Worm (Caenorhabditis elegans): ENCODE measurements around the gene npp-19.

DNA sequence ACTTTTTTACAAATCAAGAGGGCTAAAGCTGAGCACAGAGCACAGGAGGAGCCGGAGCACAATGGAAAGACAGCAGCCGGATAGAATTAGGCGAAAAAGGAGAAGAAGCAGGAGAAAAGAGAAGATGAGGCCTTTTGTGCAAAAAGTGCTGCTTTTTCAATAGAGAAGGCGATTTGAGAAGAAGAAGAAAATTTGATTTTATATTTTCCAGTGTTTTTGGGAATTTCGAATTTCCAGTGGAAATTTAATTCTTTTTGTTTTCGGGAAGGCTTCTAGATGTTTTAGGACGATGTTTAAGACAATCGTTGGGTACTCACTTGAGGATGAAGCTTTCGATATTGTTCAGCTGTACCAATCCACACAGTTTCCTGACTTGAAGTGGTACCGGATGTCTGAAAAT lies 44.6 kb downstream of the npp-19 start:
- TF ChIP-seq egrh-3 (GFP tag; IDR thresholded peaks at IDR 0.05) (no peak), ceh-91 (GFP tag; IDR thresholded peaks at IDR 0.05) (no peak), lin-35 (GFP tag; optimal IDR thresholded peaks at IDR 0.05) (no peak), ama-1 (optimal IDR thresholded peaks at IDR 0.05) (no peak), ama-1 (GFP tag; optimal IDR thresholded peaks at IDR 0.05) (no peak), lsy-27 (tag; optimal IDR thresholded peaks at IDR 0.05; ENCODE audit: borderline replicate concordance, insufficient read depth) (no peak), ets-4 (GFP tag; optimal IDR thresholded peaks at IDR 0.05) (no peak), ztf-22 (GFP tag; optimal IDR thresholded peaks at IDR 0.05) (no peak), tbp1 (GFP tag; optimal IDR thresholded peaks at IDR 0.05) (no peak), egl-44 (GFP tag; IDR thresholded peaks at IDR 0.05) (no peak)

Data from whole organism, young adult.